Worm (Caenorhabditis elegans) whole organism, L4 larva: Measurements from ENCODE around the gene fzy-1.

ENCODE experiments used
- R02D3.7 ChIP-seq: fragments of 150-350 bp; sonication (generic microtip); optimal IDR thresholded peaks from 3 replicates; lab custom pipeline; 2014; ENCODE audit warnings: missing biosample characterization, missing genetic modification characterization
- aha-1 ChIP-seq: fragments of 150-350 bp; peaks from one replicate; lab custom pipeline; 2014; ENCODE audit warnings: missing biosample characterization, missing genetic modification characterization
- ama-1 ChIP-seq: fragments of 150-350 bp; optimal IDR thresholded peaks from 2 replicates; lab custom pipeline; 2014; ENCODE audit warnings: inconsistent platforms, mixed read lengths
- mdl-1 ChIP-seq, 2 experiments: fragments of 150-350 bp in 1 of 2; sonication (generic microtip) in 1 of 2; optimal IDR thresholded peaks; 2 replicates each; lab custom pipeline; 2014 to 2017; ENCODE audit warnings: missing biosample characterization in 2 of 2, missing genetic modification characterization in 2 of 2
- nhr-48 ChIP-seq: sonication (generic microtip); optimal IDR thresholded peaks from 2 replicates; lab custom pipeline; 2016; ENCODE audit warnings: mild to moderate bottlenecking, missing genetic modification characterization, missing compliant biosample characterization
- nhr-77 ChIP-seq: fragments of 150-350 bp; optimal IDR thresholded peaks from 2 replicates; lab custom pipeline; 2014; ENCODE audit warnings: missing biosample characterization, missing genetic modification characterization
- pha-4 ChIP-seq, 2 experiments: fragments of 150-350 bp in 1 of 2; fragments of 200-800 bp in 1 of 2; sonication (Bioruptor generic) in 1 of 2; IDR thresholded peaks in 1 of 2; optimal IDR thresholded peaks in 1 of 2; 2 replicates each; pipeline versions ENCODE4 v1.3.6 to Lab custom; 2014 to 2022; ENCODE audit warnings: missing genetic modification characterization in 2 of 2, missing genetic modification reagents in 2 of 2, missing biosample characterization in 1 of 2, missing compliant biosample characterization in 1 of 2

DNA sequence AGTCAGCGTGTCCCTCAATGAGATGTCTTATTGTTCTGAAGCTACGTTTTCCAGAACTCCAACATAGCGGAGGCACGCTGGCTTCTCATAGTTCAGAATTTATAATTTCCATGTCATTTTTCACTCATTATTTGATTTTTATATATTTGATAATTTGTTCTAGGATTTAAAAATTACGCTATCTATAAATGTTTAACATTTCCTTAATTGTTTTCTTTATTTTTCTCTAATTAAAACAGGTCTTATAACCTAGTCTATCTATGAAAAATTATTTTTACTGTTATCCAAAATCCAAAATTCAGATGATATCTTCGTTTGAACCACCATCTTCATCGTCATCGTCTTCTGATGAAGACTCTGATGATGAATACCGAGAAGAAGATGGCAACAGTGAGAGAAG lies 22.3 kb upstream of the fzy-1 start, which contains the start of gene F56D1.1:
- TF ChIP-seq pha-4 (GFP tag; IDR thresholded peaks at IDR 0.05; lab: Robert Waterston, UW), result no peak
- TF ChIP-seq pha-4 (tag; optimal IDR thresholded peaks at IDR 0.05; lab: Kevin White, UChicago), result no peak
- no peak for TF ChIP-seq nhr-48 (tag; lab: Kevin White, UChicago)
- TF ChIP-seq nhr-77, result no peak
- no peak for TF ChIP-seq R02D3.7 (tag; lab: Kevin White, UChicago)
- no peak for TF ChIP-seq mdl-1 (tag; optimal IDR thresholded peaks at IDR 0.05; lab: Kevin White, UChicago)
- TF ChIP-seq aha-1 (tag; lab: Kevin White, UChicago), result no peak
- TF ChIP-seq ama-1 (lab: Kevin White, UChicago), result no peak
